Fruit fly (Drosophila melanogaster): ENCODE results near the gene CG17145.

DNA sequence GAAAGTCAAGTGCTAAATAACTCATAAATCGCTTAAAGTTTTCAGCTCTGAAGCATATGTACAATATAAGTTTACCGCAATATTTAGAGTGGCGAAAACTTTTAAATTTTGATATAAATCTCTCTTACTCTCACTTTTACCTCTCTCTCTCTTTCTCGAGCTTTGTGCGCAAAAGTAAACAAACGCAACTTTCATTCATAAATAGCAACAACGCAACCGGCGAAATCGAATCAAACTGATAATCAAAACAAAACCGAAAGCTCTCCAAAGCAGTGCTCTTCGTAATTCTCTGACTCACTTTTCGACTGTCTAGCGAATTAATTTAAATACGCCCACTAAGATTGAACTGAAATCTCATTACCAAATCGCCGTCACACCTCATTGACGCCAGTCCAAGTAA is 35.7 kb upstream of the CG17145 start:
- TF ChIP-seq D1 (tag; optimal IDR thresholded peaks at IDR 0.05) (no peak), CG8159 (tag; optimal IDR thresholded peaks at IDR 0.05) (no peak), CG32121 (GFP tag; IDR thresholded peaks at IDR 0.05) (no peak), Ets98B (GFP tag; IDR thresholded peaks at IDR 0.05) (no peak), CG8301 (tag; optimal IDR thresholded peaks at IDR 0.05) (no peak), CG15710 (tag; optimal IDR thresholded peaks at IDR 0.05) (no peak)

Measured in whole organism, pupa.